Fruit fly (Drosophila melanogaster): ENCODE measurements around the gene CG32022.
A peak's percentile ranks its signal among the peaks of the same experiment; 100 is the strongest.

Gene CG32022

dm6 chr3L:8683773-8684172, 37.3 kb downstream of the CG32022 start:
- TF ChIP-seq CG8478 (optimal IDR thresholded peaks at IDR 0.05) (no peak), usp (GFP tag; optimal IDR thresholded peaks at IDR 0.05) (no peak), pan (optimal IDR thresholded peaks at IDR 0.05) (no peak), Dll (optimal IDR thresholded peaks at IDR 0.05) (no peak), psq (optimal IDR thresholded peaks at IDR 0.05) (no peak), EcR (GFP tag; optimal IDR thresholded peaks at IDR 0.05) (no peak)

DNA sequence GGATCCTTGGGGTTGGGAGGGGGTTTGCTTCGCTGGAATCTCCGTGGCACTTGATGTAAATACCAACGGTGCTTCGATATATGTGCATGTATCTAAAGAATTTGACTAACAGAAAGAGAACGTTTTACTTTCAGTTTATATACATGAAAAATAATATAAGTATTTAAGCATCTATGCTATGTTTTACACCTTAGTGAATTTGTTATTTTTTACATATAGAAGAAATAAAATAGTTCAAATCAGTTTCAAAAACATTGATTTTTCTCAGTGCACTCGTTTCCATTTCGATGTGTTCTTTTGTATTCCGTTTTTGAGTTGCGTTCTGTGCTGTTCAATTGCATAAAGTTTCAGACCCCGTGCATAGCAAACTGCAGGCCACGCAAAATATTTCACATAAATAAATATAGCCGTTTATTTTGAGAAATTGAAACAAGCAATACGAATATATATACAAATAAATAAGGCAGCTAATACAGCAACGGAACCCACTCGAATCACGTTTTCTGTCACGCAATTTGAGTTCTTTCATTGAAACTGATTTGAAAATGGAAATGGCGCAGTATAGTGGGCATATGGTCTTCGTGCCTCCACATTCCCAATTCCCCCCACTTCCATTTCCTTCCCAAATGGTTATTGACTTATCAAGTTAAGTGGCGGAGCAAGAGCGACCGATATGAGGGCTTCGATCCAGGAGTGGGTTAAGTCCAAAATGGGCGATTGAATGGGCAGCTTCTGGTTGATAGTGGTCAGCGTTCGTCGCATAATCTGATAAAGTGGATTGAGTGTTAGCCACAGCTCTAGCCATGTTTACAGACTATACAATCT, 38.3 kb downstream of the CG32022 start:
- TF ChIP-seq EcR (GFP tag; optimal IDR thresholded peaks at IDR 0.05) (no peak), usp (GFP tag; optimal IDR thresholded peaks at IDR 0.05) (no peak), pan (optimal IDR thresholded peaks at IDR 0.05) (no peak), Dll (optimal IDR thresholded peaks at IDR 0.05) (no peak), CG8478 (optimal IDR thresholded peaks at IDR 0.05) (no peak), psq (optimal IDR thresholded peaks at IDR 0.05) (no peak)

- TF ChIP-seq pan (optimal IDR thresholded peaks at IDR 0.05) (no peak), Dll (optimal IDR thresholded peaks at IDR 0.05) (no peak), EcR (GFP tag; optimal IDR thresholded peaks at IDR 0.05) (no peak), CG8478 (optimal IDR thresholded peaks at IDR 0.05) (no peak), psq (optimal IDR thresholded peaks at IDR 0.05) (no peak), usp (GFP tag; optimal IDR thresholded peaks at IDR 0.05) (no peak)
Observed at dm6 chr3L:8681896-8682550, 39.0 kb downstream of the CG32022 start.

dm6 chr3L:8681271-8681670, 39.8 kb downstream of the CG32022 start:
- TF ChIP-seq CG8478 (optimal IDR thresholded peaks at IDR 0.05) (no peak), EcR (GFP tag; optimal IDR thresholded peaks at IDR 0.05) (no peak), Dll (optimal IDR thresholded peaks at IDR 0.05) (no peak), psq (optimal IDR thresholded peaks at IDR 0.05) (no peak), pan (optimal IDR thresholded peaks at IDR 0.05) (no peak), usp (GFP tag; optimal IDR thresholded peaks at IDR 0.05) (no peak)

DNA sequence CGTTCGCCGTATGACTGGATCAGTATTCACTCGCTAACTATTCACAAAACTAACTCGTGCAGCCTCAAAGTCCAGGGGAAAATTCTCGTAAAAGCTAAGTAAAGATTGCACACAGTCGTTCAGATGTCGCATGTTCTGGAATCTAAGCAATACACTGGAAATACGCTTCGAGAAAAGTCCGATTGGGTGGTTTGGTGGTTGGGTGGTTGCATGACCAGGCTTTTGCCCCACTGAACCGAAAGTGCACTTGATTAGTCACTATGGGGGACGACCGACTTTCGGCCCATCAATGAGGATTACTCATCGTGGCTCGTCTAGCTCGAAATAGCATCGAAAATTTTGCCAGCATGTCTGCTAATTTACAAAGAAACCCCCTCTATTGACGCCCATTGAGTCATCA, 40.7 kb downstream of the CG32022 start:
- TF ChIP-seq psq (optimal IDR thresholded peaks at IDR 0.05) (no peak), CG8478 (optimal IDR thresholded peaks at IDR 0.05) (no peak), pan (optimal IDR thresholded peaks at IDR 0.05) (no peak), EcR (GFP tag; optimal IDR thresholded peaks at IDR 0.05) (no peak), Dll (optimal IDR thresholded peaks at IDR 0.05) (no peak), usp (GFP tag; optimal IDR thresholded peaks at IDR 0.05) (no peak)

- TF ChIP-seq psq (optimal IDR thresholded peaks at IDR 0.05) (no peak), pan (optimal IDR thresholded peaks at IDR 0.05) (no peak), Dll (optimal IDR thresholded peaks at IDR 0.05) (no peak), EcR (GFP tag; optimal IDR thresholded peaks at IDR 0.05) (no peak), usp (GFP tag; optimal IDR thresholded peaks at IDR 0.05) (no peak), CG8478 (optimal IDR thresholded peaks at IDR 0.05) (no peak)
Observed at dm6 chr3L:8677774-8678173, 43.3 kb downstream of the CG32022 start.

DNA sequence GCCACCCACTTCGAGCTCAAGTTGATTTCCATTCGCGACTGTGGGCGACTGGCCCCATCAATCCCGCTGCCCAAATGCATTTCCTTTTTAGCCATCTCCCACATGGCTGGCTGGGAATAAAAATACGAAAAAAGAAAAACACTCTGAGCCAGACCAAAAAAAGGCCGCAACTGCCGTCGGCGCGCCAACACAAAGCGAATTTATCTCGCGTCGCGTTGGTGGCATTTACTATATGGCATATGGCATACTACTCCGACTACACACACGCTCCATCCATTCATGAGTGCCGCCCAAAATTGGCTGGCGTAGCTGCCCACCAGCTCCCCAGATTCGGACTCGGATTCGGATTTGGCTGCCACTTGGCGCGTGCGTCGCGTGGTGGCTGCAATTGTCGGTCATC, 44.6 kb downstream of the CG32022 start:
- TF ChIP-seq usp (GFP tag; optimal IDR thresholded peaks at IDR 0.05) (no peak), CG8478 (optimal IDR thresholded peaks at IDR 0.05) (no peak), Dll (optimal IDR thresholded peaks at IDR 0.05) (no peak), psq (optimal IDR thresholded peaks at IDR 0.05) (no peak), pan (optimal IDR thresholded peaks at IDR 0.05) (no peak), EcR (GFP tag; optimal IDR thresholded peaks at IDR 0.05) (no peak)

- no peak for TF ChIP-seq pan (optimal IDR thresholded peaks at IDR 0.05)
- peak; percentile 24 for TF ChIP-seq Dll (optimal IDR thresholded peaks at IDR 0.05)
- no peak for TF ChIP-seq CG8478 (optimal IDR thresholded peaks at IDR 0.05)
- TF ChIP-seq EcR (GFP tag; optimal IDR thresholded peaks at IDR 0.05), result no peak
- no peak for TF ChIP-seq psq (optimal IDR thresholded peaks at IDR 0.05)
- TF ChIP-seq usp (GFP tag; optimal IDR thresholded peaks at IDR 0.05), result no peak
Observed at dm6 chr3L:8675545-8676084, 45.5 kb downstream of the CG32022 start, which contains the start of gene hry. Gene hry (plus strand): TSS chr3L:8675759.

DNA sequence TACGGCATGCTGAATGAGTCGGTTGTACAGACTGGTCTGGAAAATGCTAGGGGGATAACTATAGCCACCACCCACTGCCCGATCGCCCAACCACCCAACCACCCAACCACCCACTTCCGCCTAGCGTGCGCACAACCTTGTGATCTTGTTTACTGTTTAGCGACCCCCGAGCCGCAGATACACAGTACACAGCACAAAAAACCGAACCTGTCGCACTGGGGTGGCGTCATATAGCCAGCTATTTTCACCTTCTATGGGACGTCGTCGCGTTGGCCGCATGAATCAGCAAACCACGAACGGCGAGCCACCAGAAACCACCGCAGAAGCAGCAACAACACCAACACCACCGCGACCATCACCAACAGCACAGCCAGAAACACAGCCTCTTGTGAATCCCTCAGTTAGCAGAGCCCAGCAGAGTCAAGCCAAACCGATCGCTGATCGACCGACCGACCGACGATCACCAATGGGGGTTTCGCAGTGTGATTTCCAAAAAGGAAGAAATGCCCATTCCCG, 46.0 kb downstream of the CG32022 start:
- TF ChIP-seq pan (optimal IDR thresholded peaks at IDR 0.05), result no peak
- TF ChIP-seq psq (optimal IDR thresholded peaks at IDR 0.05), result no peak
- TF ChIP-seq Dll (optimal IDR thresholded peaks at IDR 0.05), result no peak
- no peak for TF ChIP-seq CG8478 (optimal IDR thresholded peaks at IDR 0.05)
- no peak for TF ChIP-seq usp (GFP tag; optimal IDR thresholded peaks at IDR 0.05)
- TF ChIP-seq EcR (GFP tag; optimal IDR thresholded peaks at IDR 0.05), result no peak

dm6 chr3L:8673377-8674000, 47.6 kb downstream of the CG32022 start:
- TF ChIP-seq usp (GFP tag; optimal IDR thresholded peaks at IDR 0.05) (no peak), EcR (GFP tag; optimal IDR thresholded peaks at IDR 0.05) (no peak), psq (optimal IDR thresholded peaks at IDR 0.05) (no peak), CG8478 (optimal IDR thresholded peaks at IDR 0.05) (no peak), pan (optimal IDR thresholded peaks at IDR 0.05) (no peak), Dll (optimal IDR thresholded peaks at IDR 0.05) (no peak)

Data from whole organism.